Fruit fly (Drosophila melanogaster) whole organism, embryonic: ENCODE data around the gene CG13117.
A peak's percentile ranks its signal among the peaks of the same experiment; 100 is the strongest.

Source experiments
- ATbp ChIP-seq: fragments of 200-800 bp; sonication (Bioruptor generic); optimal IDR thresholded peaks from 2 replicates; lab custom pipeline; 2017; ENCODE audit warnings: missing biosample characterization, mild to moderate bottlenecking, missing genetic modification characterization, missing genetic modification reagents
- Adf1 ChIP-seq: fragments of 200-800 bp; sonication (Bioruptor generic); IDR thresholded peaks from 2 replicates; pipeline ENCODE4 v1.3.6; 2022; ENCODE audit warnings: missing biosample characterization, missing genetic modification characterization
- Bgb ChIP-seq: fragments of 200-800 bp; sonication (Bioruptor generic); IDR thresholded peaks from 2 replicates; pipeline ENCODE4 v1.3.6; 2022; ENCODE audit warnings: missing biosample characterization, missing genetic modification characterization; ENCODE audit not compliant: partially characterized antibody
- CG10654 ChIP-seq: fragments of 200-800 bp; sonication (Bioruptor generic); optimal IDR thresholded peaks from 2 replicates; lab custom pipeline; 2016; ENCODE audit warnings: missing biosample characterization, missing genetic modification characterization
- CG11695 ChIP-seq: fragments of 200-800 bp; sonication (Bioruptor generic); IDR thresholded peaks from 3 replicates; pipeline ENCODE4 v1.3.6; 2022; ENCODE audit warnings: missing biosample characterization, missing genetic modification characterization
- CG12104 ChIP-seq: fragments of 200-800 bp; sonication (Bioruptor generic); optimal IDR thresholded peaks from 3 replicates; lab custom pipeline; 2016; ENCODE audit warnings: missing biosample characterization, missing genetic modification characterization
- CG12391 ChIP-seq: fragments of 200-800 bp; sonication (Bioruptor generic); optimal IDR thresholded peaks from 3 replicates; lab custom pipeline; 2018; ENCODE audit warnings: missing biosample characterization, mild to moderate bottlenecking, missing genetic modification characterization, moderate library complexity
- CG13624 ChIP-seq: fragments of 200-800 bp; sonication (Bioruptor generic); optimal IDR thresholded peaks from 2 replicates; lab custom pipeline; 2016; ENCODE audit warnings: missing biosample characterization, missing genetic modification characterization
- CG14014 ChIP-seq: fragments of 200-800 bp; sonication (Bioruptor generic); IDR thresholded peaks from 2 replicates; pipeline ENCODE4 v1.3.6; 2022; ENCODE audit warnings: missing biosample characterization, missing genetic modification characterization
- CG18599 ChIP-seq: fragments of 200-800 bp; sonication (Bioruptor generic); optimal IDR thresholded peaks from 3 replicates; lab custom pipeline; 2017; ENCODE audit warnings: missing biosample characterization, missing genetic modification characterization, mild to moderate bottlenecking, moderate library complexity, missing genetic modification reagents
- CG31365 ChIP-seq: fragments of 200-800 bp; sonication (Bioruptor generic); optimal IDR thresholded peaks from 2 replicates; lab custom pipeline; 2018; ENCODE audit warnings: missing biosample characterization, mild to moderate bottlenecking, missing genetic modification characterization
- CG32772 ChIP-seq: fragments of 200-800 bp; sonication (Bioruptor generic); IDR thresholded peaks from 2 replicates; pipeline ENCODE4 v1.3.6; 2022; ENCODE audit warnings: missing biosample characterization, missing genetic modification characterization
- CG3281 ChIP-seq: fragments of 200-800 bp; sonication (Bioruptor generic); optimal IDR thresholded peaks from 3 replicates; lab custom pipeline; 2017; ENCODE audit warnings: missing biosample characterization, mild to moderate bottlenecking, missing genetic modification characterization
- CG34376 ChIP-seq: fragments of 200-800 bp; sonication (Bioruptor generic); optimal IDR thresholded peaks from 2 replicates; lab custom pipeline; 2018; ENCODE audit warnings: missing biosample characterization, mild to moderate bottlenecking, missing genetic modification characterization
- CG4282 ChIP-seq: fragments of 200-800 bp; sonication (Bioruptor generic); optimal IDR thresholded peaks from 2 replicates; lab custom pipeline; 2016; ENCODE audit warnings: missing biosample characterization, missing genetic modification characterization
- CG4730 ChIP-seq: fragments of 200-800 bp; sonication (Bioruptor generic); IDR thresholded peaks from 2 replicates; pipeline ENCODE4 v1.3.6; 2022; ENCODE audit warnings: missing biosample characterization, missing genetic modification characterization
- CG5180 ChIP-seq: fragments of 200-800 bp; sonication (Bioruptor generic); optimal IDR thresholded peaks from 3 replicates; lab custom pipeline; 2017; ENCODE audit warnings: missing biosample characterization, missing genetic modification characterization, mild to moderate bottlenecking, moderate library complexity, missing genetic modification reagents
- CG5953 ChIP-seq: fragments of 200-800 bp; sonication (Bioruptor generic); IDR thresholded peaks from 2 replicates; pipeline ENCODE4 v1.3.6; 2022; ENCODE audit warnings: missing biosample characterization, missing genetic modification characterization
- CG6654 ChIP-seq: fragments of 200-800 bp; sonication (Bioruptor generic); optimal IDR thresholded peaks from 2 replicates; lab custom pipeline; 2017; ENCODE audit warnings: missing biosample characterization, mild to moderate bottlenecking, missing genetic modification characterization
- CG7271 ChIP-seq: fragments of 200-800 bp; sonication (Bioruptor generic); optimal IDR thresholded peaks from 2 replicates; lab custom pipeline; 2018; ENCODE audit warnings: missing biosample characterization, mild to moderate bottlenecking, missing genetic modification characterization, moderate library complexity
- CG7928 ChIP-seq: fragments of 200-800 bp; sonication (Bioruptor generic); optimal IDR thresholded peaks from 2 replicates; lab custom pipeline; 2017; ENCODE audit warnings: missing biosample characterization, mild to moderate bottlenecking, missing genetic modification characterization
- CTCF ChIP-seq: fragments of 200-800 bp; sonication (Bioruptor generic); optimal IDR thresholded peaks from 2 replicates; lab custom pipeline; 2017; ENCODE audit warnings: missing biosample characterization, mild to moderate bottlenecking, missing genetic modification characterization, moderate library complexity
- CkIIα-i1 ChIP-seq: fragments of 200-800 bp; sonication (Bioruptor generic); IDR thresholded peaks from 2 replicates; pipeline ENCODE4 v1.3.6; 2022; ENCODE audit warnings: missing biosample characterization, missing genetic modification characterization
- CrebB ChIP-seq: fragments of 200-800 bp; sonication (Bioruptor generic); optimal IDR thresholded peaks from 3 replicates; lab custom pipeline; 2018; ENCODE audit warnings: missing biosample characterization, mild to moderate bottlenecking, missing genetic modification characterization
- D19A ChIP-seq: fragments of 200-800 bp; optimal IDR thresholded peaks from 3 replicates; lab custom pipeline; 2019; ENCODE audit warnings: missing biosample characterization, mild to moderate bottlenecking, missing genetic modification characterization, moderate library complexity
- D19B ChIP-seq: fragments of 200-800 bp; sonication (Bioruptor generic); optimal IDR thresholded peaks from 2 replicates; lab custom pipeline; 2017; ENCODE audit warnings: missing biosample characterization, mild to moderate bottlenecking, missing genetic modification characterization
- E2f2 ChIP-seq: fragments of 200-800 bp; sonication (Bioruptor generic); IDR thresholded peaks from 2 replicates; pipeline ENCODE4 v1.3.6; 2022; ENCODE audit warnings: missing biosample characterization, missing genetic modification characterization
- Fer1 ChIP-seq: fragments of 200-800 bp; sonication (Bioruptor generic); optimal IDR thresholded peaks from 2 replicates; lab custom pipeline; 2017; ENCODE audit warnings: missing biosample characterization, mild to moderate bottlenecking, missing genetic modification characterization
- Gsc ChIP-seq: fragments of 200-800 bp; sonication (Bioruptor generic); IDR thresholded peaks from 2 replicates; pipeline ENCODE4 v1.3.6; 2022; ENCODE audit warnings: missing biosample characterization, missing genetic modification characterization
- Med ChIP-seq: fragments of 200-800 bp; sonication (Bioruptor generic); peaks from one replicate; lab custom pipeline; 2016; ENCODE audit warnings: missing biosample characterization, missing genetic modification characterization, mild to moderate bottlenecking, inconsistent platforms, moderate library complexity
- Oaz ChIP-seq: fragments of 200-800 bp; sonication (Bioruptor generic); IDR thresholded peaks from 2 replicates; pipeline ENCODE4 v1.3.6; 2022; ENCODE audit warnings: missing biosample characterization, missing genetic modification characterization
- Optix ChIP-seq: fragments of 200-800 bp; sonication (Bioruptor generic); IDR thresholded peaks from 3 replicates; pipeline ENCODE4 v1.3.6; 2022; ENCODE audit warnings: missing biosample characterization, missing genetic modification characterization
- Pdp1 ChIP-seq, 2 experiments: fragments of 200-800 bp; sonication (Bioruptor generic); optimal IDR thresholded peaks; 3 replicates each; lab custom pipeline; 2016; ENCODE audit warnings: missing biosample characterization in 2 of 2, missing genetic modification characterization in 2 of 2, mild to moderate bottlenecking in 1 of 2, moderate library complexity in 1 of 2
- Sox102F ChIP-seq: fragments of 200-800 bp; sonication (Bioruptor generic); optimal IDR thresholded peaks from 2 replicates; lab custom pipeline; 2018; ENCODE audit warnings: missing biosample characterization, mild to moderate bottlenecking, missing genetic modification characterization, moderate library complexity
- Taf1 ChIP-seq: fragments of 200-800 bp; sonication (Bioruptor generic); IDR thresholded peaks from 2 replicates; pipeline ENCODE4 v1.3.6; 2022; ENCODE audit warnings: missing biosample characterization, missing genetic modification characterization
- ab ChIP-seq: fragments of 200-800 bp; sonication (Bioruptor generic); optimal IDR thresholded peaks from 2 replicates; lab custom pipeline; 2016; ENCODE audit warnings: missing biosample characterization, missing genetic modification characterization
- al ChIP-seq: fragments of 200-800 bp; sonication (Bioruptor generic); IDR thresholded peaks from 2 replicates; pipeline ENCODE4 v1.3.6; 2022; ENCODE audit warnings: missing biosample characterization, missing genetic modification characterization
- bigmax ChIP-seq: fragments of 200-800 bp; sonication (Bioruptor generic); optimal IDR thresholded peaks from 2 replicates; lab custom pipeline; 2018; ENCODE audit warnings: missing biosample characterization, mild to moderate bottlenecking, missing genetic modification characterization
- cad ChIP-seq: fragments of >200 bp; optimal IDR thresholded peaks from 2 replicates; lab custom pipeline; 2017; ENCODE audit warnings: missing biosample characterization, missing genetic modification characterization
- chinmo ChIP-seq: fragments of 200-800 bp; sonication (Bioruptor generic); IDR thresholded peaks from 4 replicates; pipeline ENCODE4 v1.3.6; 2022; ENCODE audit warnings: missing biosample characterization, missing genetic modification characterization; ENCODE audit not compliant: partially characterized antibody
- danr ChIP-seq: fragments of 200-800 bp; sonication (Bioruptor generic); IDR thresholded peaks from 2 replicates; pipeline ENCODE4 v1.3.6; 2022; ENCODE audit warnings: missing biosample characterization, missing genetic modification characterization
- fd64A ChIP-seq: fragments of 200-800 bp; sonication (Bioruptor generic); optimal IDR thresholded peaks from 3 replicates; lab custom pipeline; 2018; ENCODE audit warnings: missing biosample characterization, mild to moderate bottlenecking, missing genetic modification characterization
- gem ChIP-seq: fragments of 200-800 bp; sonication (Bioruptor generic); optimal IDR thresholded peaks from 2 replicates; lab custom pipeline; 2019; ENCODE audit warnings: missing biosample characterization, mild to moderate bottlenecking, missing genetic modification characterization, moderate library complexity
- gro ChIP-seq: fragments of 200-800 bp; sonication (Bioruptor generic); optimal IDR thresholded peaks from 2 replicates; lab custom pipeline; 2016; ENCODE audit warnings: missing biosample characterization, missing genetic modification characterization
- knrl ChIP-seq: fragments of 200-800 bp; sonication (Bioruptor generic); IDR thresholded peaks from 3 replicates; pipeline ENCODE4 v1.3.6; 2022; ENCODE audit warnings: missing biosample characterization, missing genetic modification characterization; ENCODE audit not compliant: partially characterized antibody
- odd ChIP-seq: fragments of 200-800 bp; sonication (Bioruptor generic); optimal IDR thresholded peaks from 2 replicates; lab custom pipeline; 2017; ENCODE audit warnings: missing biosample characterization, mild to moderate bottlenecking, missing genetic modification characterization
- onecut ChIP-seq: fragments of 200-800 bp; sonication (Bioruptor generic); IDR thresholded peaks from 2 replicates; pipeline ENCODE4 v1.3.6; 2022; ENCODE audit warnings: missing biosample characterization, missing genetic modification characterization
- psq ChIP-seq: fragments of 200-800 bp; sonication (Bioruptor generic); optimal IDR thresholded peaks from 2 replicates; lab custom pipeline; 2017; ENCODE audit warnings: missing biosample characterization, missing genetic modification characterization
- shn ChIP-seq: fragments of 200-800 bp; sonication (Bioruptor generic); optimal IDR thresholded peaks from 3 replicates; lab custom pipeline; 2016; ENCODE audit warnings: missing biosample characterization, missing genetic modification characterization
- stwl ChIP-seq: fragments of 200-800 bp; sonication (Bioruptor generic); optimal IDR thresholded peaks from 3 replicates; lab custom pipeline; 2018; ENCODE audit warnings: missing biosample characterization, mild to moderate bottlenecking, missing genetic modification characterization, moderate library complexity
- trem ChIP-seq: fragments of 200-800 bp; optimal IDR thresholded peaks from 3 replicates; lab custom pipeline; 2019; ENCODE audit warnings: missing biosample characterization, mild to moderate bottlenecking, missing genetic modification characterization, moderate library complexity
- ttk ChIP-seq: fragments of 200-800 bp; sonication (Bioruptor generic); IDR thresholded peaks from 2 replicates; pipeline ENCODE4 v2.1.2; 2022; ENCODE audit warnings: missing biosample characterization, missing genetic modification characterization

The CG13117 gene

DNA sequence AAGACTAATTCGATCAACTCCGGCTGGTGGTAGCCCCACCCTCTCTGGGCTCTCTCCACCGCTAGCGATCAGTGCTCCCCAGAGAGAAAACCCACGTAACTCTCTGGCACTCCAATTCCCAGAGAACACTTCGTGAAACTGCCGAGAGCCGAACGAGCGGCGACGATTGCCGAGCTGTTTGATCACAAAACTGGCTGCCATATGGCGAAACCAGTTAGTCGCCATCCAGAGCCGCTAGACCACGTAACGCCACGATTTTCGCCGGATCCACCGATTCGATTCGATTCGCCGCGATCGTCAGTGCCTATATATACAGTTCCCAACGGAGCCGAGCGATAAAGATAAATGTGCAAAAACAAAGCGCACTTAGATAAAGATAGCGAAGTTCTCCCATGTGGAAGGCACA, 45.7 kb downstream of the CG13117 start, which contains the start of gene IP3K1 (continued):
- TF ChIP-seq CG13624 (GFP tag; lab: Kevin White, UChicago) = peak; percentile 12
- TF ChIP-seq gro (GFP tag; lab: Kevin White, UChicago) = peak; percentile 82
- TF ChIP-seq D19A (tag; lab: Kevin White, UChicago) = no peak
- no peak for TF ChIP-seq CG12391
- TF ChIP-seq CG31365 (tag; lab: Kevin White, UChicago) = peak; percentile 24
- no peak for TF ChIP-seq cad (GFP tag; lab: Kevin White, UChicago)
- peak; percentile 96; the same call in 3 of the 4 replicates for TF ChIP-seq chinmo (GFP tag; lab: Robert Waterston, UW)
- TF ChIP-seq Taf1 (GFP tag; lab: Robert Waterston, UW) = no peak; the same call in 1 of the 2 replicates
- no peak for TF ChIP-seq CG12104 (GFP tag; lab: Kevin White, UChicago)
- no peak for TF ChIP-seq ab
- TF ChIP-seq Adf1 = peak; percentile 45; the same call in 1 of the 2 replicates
- TF ChIP-seq CG7271 = no peak
- TF ChIP-seq stwl = peak; percentile 1
- TF ChIP-seq Pdp1 (GFP tag; optimal IDR thresholded peaks at IDR 0.05; lab: Kevin White, UChicago) = peak in 1 of 2 experiments; percentile 80
- no peak for TF ChIP-seq al (GFP tag; lab: Robert Waterston, UW)
- peak; percentile 54 for TF ChIP-seq CG3281 (GFP tag; lab: Kevin White, UChicago)
- no peak for TF ChIP-seq Sox102F (GFP tag; lab: Kevin White, UChicago)
- no peak for TF ChIP-seq gem (tag; lab: Kevin White, UChicago)
- TF ChIP-seq ttk (GFP tag; lab: Robert Waterston, UW) = peak; percentile 29; the same call in 1 of the 2 replicates
- no peak for TF ChIP-seq CG32772 (GFP tag; lab: Robert Waterston, UW)
- no peak for TF ChIP-seq CG10654 (GFP tag; lab: Kevin White, UChicago)
- TF ChIP-seq Gsc (GFP tag; lab: Robert Waterston, UW) = no peak
- TF ChIP-seq CG34376 (GFP tag; lab: Kevin White, UChicago) = peak; percentile 87
- peak; percentile 71; the same call in 1 of the 2 replicates for TF ChIP-seq Bgb (GFP tag; lab: Robert Waterston, UW)
- peak; percentile 24; the same call in 1 of the 3 replicates for TF ChIP-seq CG11695 (GFP tag; lab: Robert Waterston, UW)
- peak; percentile 45; the same call in 1 of the 2 replicates for TF ChIP-seq E2f2 (GFP tag; lab: Robert Waterston, UW)
- TF ChIP-seq CkIIα-i1 (GFP tag; lab: Robert Waterston, UW) = no peak
- no peak for TF ChIP-seq CG4730 (GFP tag; lab: Robert Waterston, UW)
- TF ChIP-seq ATbp (GFP tag; lab: Kevin White, UChicago) = no peak
- TF ChIP-seq knrl (GFP tag; lab: Robert Waterston, UW) = no peak
- no peak for TF ChIP-seq CG7928 (GFP tag; lab: Kevin White, UChicago)
- no peak for TF ChIP-seq shn
- no peak for TF ChIP-seq psq (GFP tag; lab: Kevin White, UChicago)
- TF ChIP-seq Oaz (GFP tag; lab: Robert Waterston, UW) = no peak
- no peak for TF ChIP-seq CG5180 (GFP tag; lab: Kevin White, UChicago)
- TF ChIP-seq Fer1 (GFP tag; lab: Kevin White, UChicago) = peak; percentile 76
- TF ChIP-seq CG18599 = peak; percentile 45
- TF ChIP-seq danr (GFP tag; lab: Robert Waterston, UW) = no peak
- peak; percentile 61 for TF ChIP-seq CrebB (tag; lab: Kevin White, UChicago)
- peak; percentile 93 for TF ChIP-seq Med (GFP tag; lab: Kevin White, UChicago)
- no peak; the same call in 1 of the 2 replicates for TF ChIP-seq CG14014 (GFP tag; lab: Robert Waterston, UW)
- no peak for TF ChIP-seq bigmax (GFP tag; lab: Kevin White, UChicago)
- TF ChIP-seq trem (tag; lab: Kevin White, UChicago) = peak; percentile 33
- TF ChIP-seq fd64A (GFP tag; lab: Kevin White, UChicago) = peak; percentile 67
- TF ChIP-seq onecut (GFP tag; lab: Robert Waterston, UW) = peak; percentile 25; the same call in 1 of the 2 replicates
- no peak for TF ChIP-seq CG6654 (GFP tag; lab: Kevin White, UChicago)
- no peak for TF ChIP-seq CTCF (GFP tag; lab: Kevin White, UChicago)
- no peak for TF ChIP-seq Optix (GFP tag; lab: Robert Waterston, UW)
- peak; percentile 59 for TF ChIP-seq odd (GFP tag; lab: Kevin White, UChicago)
- no peak for TF ChIP-seq CG4282 (GFP tag; lab: Kevin White, UChicago)
- TF ChIP-seq D19B (GFP tag; lab: Kevin White, UChicago) = no peak
- TF ChIP-seq CG5953 (GFP tag; lab: Robert Waterston, UW) = peak; percentile 57; the same call in 1 of the 2 replicates
